Fruit fly (Drosophila melanogaster): ENCODE measurements around the gene ssp7.

dm6 chrX:11176073-11176472 is 36.0 kb upstream of the ssp7 start:
- TF ChIP-seq bab1 (GFP tag; optimal IDR thresholded peaks at IDR 0.05) (no peak), CG11617 (GFP tag; optimal IDR thresholded peaks at IDR 0.05) (no peak), ovo (GFP tag; optimal IDR thresholded peaks at IDR 0.05) (no peak), cnc (optimal IDR thresholded peaks at IDR 0.05) (no peak), kay (GFP tag; ENCODE audit: borderline replicate concordance) (no peak), CG14711 (tag; optimal IDR thresholded peaks at IDR 0.05) (no peak), CG7101 (tag; optimal IDR thresholded peaks at IDR 0.05) (no peak), Hr96 (GFP tag; optimal IDR thresholded peaks at IDR 0.05) (no peak), cic (GFP tag; optimal IDR thresholded peaks at IDR 0.05) (no peak), Mnt (GFP tag; optimal IDR thresholded peaks at IDR 0.05) (no peak), CG5204 (GFP tag; optimal IDR thresholded peaks at IDR 0.05) (no peak), pad (GFP tag; optimal IDR thresholded peaks at IDR 0.05) (no peak)

All from whole organism, adult.